Worm (Caenorhabditis elegans) whole organism, L3 larva: ENCODE results near the gene pdcd-2.

Source experiments
- ama-1 ChIP-seq: fragments of 150-350 bp; optimal IDR thresholded peaks from 2 replicates; lab custom pipeline; 2018
- fkh-2 ChIP-seq: fragments of 150-350 bp; optimal IDR thresholded peaks from 2 replicates; lab custom pipeline; 2014; ENCODE audit warnings: missing biosample characterization, missing genetic modification reagents, missing genetic modification characterization
- pqm-1 ChIP-seq: fragments of 150-350 bp; optimal IDR thresholded peaks from 2 replicates; lab custom pipeline; 2017; ENCODE audit warnings: missing biosample characterization, missing genetic modification characterization, inconsistent platforms
- ztf-4 ChIP-seq: fragments of 150-350 bp; optimal IDR thresholded peaks from 2 replicates; lab custom pipeline; 2014; ENCODE audit warnings: missing biosample characterization, missing genetic modification characterization

DNA sequence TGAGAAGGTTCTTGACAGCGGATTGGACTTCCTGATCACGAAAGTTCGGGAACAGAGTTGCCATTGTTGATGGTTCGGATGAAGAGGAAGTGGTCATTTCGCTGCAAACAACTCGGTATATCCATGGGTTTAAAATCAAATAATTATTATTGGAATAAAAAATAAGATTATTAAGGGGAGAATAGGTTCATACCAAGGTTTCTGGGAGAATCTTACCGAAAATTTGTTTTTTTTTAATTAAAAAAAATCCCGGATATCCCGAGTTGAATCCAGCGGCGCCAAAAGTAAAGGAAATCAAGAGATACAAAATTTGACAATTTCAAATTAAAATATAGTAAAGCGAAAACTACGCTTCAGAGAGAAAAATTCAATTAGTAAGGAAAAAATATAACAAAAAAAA lies at the start of gene pdcd-2, which contains the start of gene R07E5.19:
- TF ChIP-seq fkh-2 (tag; lab: Kevin White, UChicago): no peak
- no peak for TF ChIP-seq pqm-1 (tag; lab: Kevin White, UChicago)
- TF ChIP-seq ztf-4 (tag; lab: Kevin White, UChicago): no peak
- no peak for TF ChIP-seq ama-1 (lab: Kevin White, UChicago)
